Worm (Caenorhabditis elegans) whole organism, L4/young adult: ENCODE results near the gene F42H10.3.

Experiments
- W03F9.2 ChIP-seq: fragments of 150-350 bp; optimal IDR thresholded peaks from 2 replicates; lab custom pipeline; 2014; ENCODE audit warnings: missing biosample characterization, missing genetic modification characterization
- him-1 ChIP-seq: sonication (generic microtip); optimal IDR thresholded peaks from 2 replicates; lab custom pipeline; 2016; ENCODE audit warnings: missing genotype, missing genetic modification reagents, missing genetic modification characterization, missing compliant biosample characterization

- TF ChIP-seq him-1 (tag; lab: Kevin White, UChicago), result no peak
- no peak for TF ChIP-seq W03F9.2
These were observed 45.8 kb downstream of the F42H10.3 start, which contains the start of gene ZC21.10 for ce11 chrIII:8529772-8530171.
